Fruit fly (Drosophila melanogaster): Measurements from ENCODE around the gene CrzR.

CrzR gene

DNA sequence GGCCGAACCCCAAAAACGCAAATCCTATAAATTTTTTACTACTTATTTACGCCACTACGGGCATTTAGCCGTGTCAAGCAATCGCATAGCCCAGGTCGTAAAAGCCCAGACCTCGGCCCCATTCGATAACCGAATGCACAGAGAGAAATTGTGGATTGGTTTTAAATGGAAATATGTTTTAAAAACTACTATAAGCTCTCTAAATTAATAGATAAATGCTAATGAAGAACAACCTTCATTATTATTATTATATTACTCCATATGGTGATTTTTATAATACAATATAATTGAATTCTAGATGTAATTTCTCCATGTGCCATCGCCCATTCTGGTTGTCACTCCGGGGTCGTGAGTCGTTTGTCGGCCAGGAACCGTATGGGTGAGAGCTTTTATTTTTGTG is 45.4 kb downstream of the CrzR start:
- TF ChIP-seq ss (GFP tag; optimal IDR thresholded peaks at IDR 0.05) (no peak), CG16779 (tag; optimal IDR thresholded peaks at IDR 0.05) (no peak), dac (GFP tag; optimal IDR thresholded peaks at IDR 0.05) (no peak), Sox15 (GFP tag; optimal IDR thresholded peaks at IDR 0.05) (no peak), Blimp-1 (GFP tag; optimal IDR thresholded peaks at IDR 0.05) (no peak), Ets21C (GFP tag; optimal IDR thresholded peaks at IDR 0.05) (no peak), topi (GFP tag; optimal IDR thresholded peaks at IDR 0.05) (no peak), CG6792 (GFP tag; optimal IDR thresholded peaks at IDR 0.05) (no peak), CG11294 (GFP tag; IDR thresholded peaks at IDR 0.05) (no peak), CG11902 (GFP tag; optimal IDR thresholded peaks at IDR 0.05) (no peak), lz (GFP tag; optimal IDR thresholded peaks at IDR 0.05) (no peak), CG6276 (GFP tag; optimal IDR thresholded peaks at IDR 0.05) (no peak), Hr38 (GFP tag; optimal IDR thresholded peaks at IDR 0.05) (no peak), CG32006 (GFP tag; optimal IDR thresholded peaks at IDR 0.05) (no peak), Hr4 (GFP tag; optimal IDR thresholded peaks at IDR 0.05) (no peak)

DNA sequence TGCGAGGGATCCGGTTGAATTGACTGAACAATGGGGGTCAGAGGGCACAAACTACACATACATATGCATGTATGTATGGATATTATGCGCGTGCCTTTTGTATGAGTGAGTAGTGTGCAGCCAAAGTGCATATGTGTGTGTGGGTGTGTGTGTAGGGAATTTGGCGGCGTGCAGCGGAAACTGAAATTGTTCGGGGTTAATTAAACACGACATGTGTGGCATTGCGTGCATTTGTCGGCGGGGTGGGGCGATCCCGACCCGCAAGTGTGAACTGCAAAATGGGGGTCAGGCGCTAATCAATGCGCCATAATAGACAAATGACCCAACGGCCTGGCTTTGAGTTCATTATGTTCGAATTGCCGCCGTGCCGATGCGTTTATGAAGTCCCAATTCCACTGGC is 53.3 kb downstream of the CrzR start:
- no peak for TF ChIP-seq svp (GFP tag)
- TF ChIP-seq fd59A (GFP tag; optimal IDR thresholded peaks at IDR 0.05) = no peak
- TF ChIP-seq dsx (GFP tag; optimal IDR thresholded peaks at IDR 0.05; ENCODE audit: poor library complexity, severe bottlenecking) = no peak
- TF ChIP-seq CG15336 (GFP tag; IDR thresholded peaks at IDR 0.05) = no peak
- TF ChIP-seq eg (GFP tag; IDR thresholded peaks at IDR 0.05) = no peak
- TF ChIP-seq CG10631 (GFP tag; optimal IDR thresholded peaks at IDR 0.05) = no peak
- TF ChIP-seq CG34406 (GFP tag; optimal IDR thresholded peaks at IDR 0.05) = no peak
- no peak for TF ChIP-seq spab (GFP tag; optimal IDR thresholded peaks at IDR 0.05)

DNA sequence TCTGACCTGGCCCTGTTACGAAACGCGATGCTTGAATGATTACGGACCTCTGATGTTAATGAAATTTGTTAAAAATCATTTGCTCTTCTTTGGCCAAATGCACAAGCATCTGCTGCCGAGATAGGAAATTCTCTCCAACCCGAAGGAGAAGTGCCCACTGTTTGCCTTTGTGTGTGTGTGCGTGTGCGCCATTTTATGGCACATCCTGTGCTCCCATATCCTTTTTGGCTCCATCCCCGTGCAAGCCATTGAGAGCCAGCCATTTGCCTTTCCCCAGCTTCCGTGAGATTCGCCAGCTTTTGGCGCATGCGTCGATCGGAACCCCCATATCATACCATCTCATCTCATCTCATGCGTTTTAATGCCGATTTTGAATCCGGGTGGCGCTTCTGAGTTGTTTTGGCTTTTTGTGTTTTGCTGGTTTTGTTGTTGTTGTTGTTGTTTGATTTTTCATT is 55.2 kb downstream of the CrzR start, which contains the start of gene CG4328:
Gene CG4328 (minus strand): TSS at position 51 of the 455 bp plus-strand sequence.
- TF ChIP-seq cyc (GFP tag; optimal IDR thresholded peaks at IDR 0.05) = no peak
- no peak for TF ChIP-seq Smox (GFP tag; optimal IDR thresholded peaks at IDR 0.05)
- no peak for TF ChIP-seq Blimp-1 (GFP tag; optimal IDR thresholded peaks at IDR 0.05)
- TF ChIP-seq Hr4 (GFP tag; optimal IDR thresholded peaks at IDR 0.05) = no peak
- TF ChIP-seq CG6854 (GFP tag; optimal IDR thresholded peaks at IDR 0.05) = no peak
- TF ChIP-seq pdm3 (GFP tag; optimal IDR thresholded peaks at IDR 0.05) = no peak
- no peak for TF ChIP-seq CG32006 (GFP tag; optimal IDR thresholded peaks at IDR 0.05)
- no peak for TF ChIP-seq lz (GFP tag; optimal IDR thresholded peaks at IDR 0.05)
- no peak for TF ChIP-seq Hr39 (GFP tag; optimal IDR thresholded peaks at IDR 0.05)
- TF ChIP-seq vri (GFP tag; optimal IDR thresholded peaks at IDR 0.05) = no peak
- no peak for TF ChIP-seq CG34406 (GFP tag; optimal IDR thresholded peaks at IDR 0.05)
- no peak for TF ChIP-seq CG11294 (GFP tag; IDR thresholded peaks at IDR 0.05)
- no peak for TF ChIP-seq Lpt (GFP tag; optimal IDR thresholded peaks at IDR 0.05)
- no peak for TF ChIP-seq CG8119 (GFP tag; IDR thresholded peaks at IDR 0.05)
- no peak for TF ChIP-seq OdsH (GFP tag; optimal IDR thresholded peaks at IDR 0.05)
- no peak for TF ChIP-seq spab (GFP tag; optimal IDR thresholded peaks at IDR 0.05)

DNA sequence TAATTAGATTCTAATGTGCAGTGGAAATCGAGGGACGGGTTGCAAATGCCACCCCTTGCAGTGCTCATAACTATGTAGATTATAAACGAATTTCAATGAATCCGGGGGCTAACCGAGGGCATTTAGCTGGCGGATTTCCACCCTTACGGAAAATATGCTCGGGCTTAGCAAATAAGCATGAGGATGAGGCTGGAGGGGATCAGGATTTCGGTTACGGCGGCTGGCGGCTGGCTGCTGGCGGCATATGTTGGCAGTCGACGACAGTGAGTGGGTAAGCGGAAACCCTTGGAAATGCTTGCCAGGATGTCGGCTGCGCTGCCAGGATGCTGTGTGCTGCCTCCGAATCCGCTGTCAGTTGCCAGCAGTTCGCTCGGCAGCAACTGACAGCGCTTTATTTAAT is 56.7 kb downstream of the CrzR start:
- TF ChIP-seq CG4318 (GFP tag; optimal IDR thresholded peaks at IDR 0.05) (no peak), CG34406 (GFP tag; optimal IDR thresholded peaks at IDR 0.05) (no peak), CG31627 (GFP tag; optimal IDR thresholded peaks at IDR 0.05) (no peak), Hr39 (GFP tag; optimal IDR thresholded peaks at IDR 0.05) (no peak), pdm3 (GFP tag; optimal IDR thresholded peaks at IDR 0.05) (no peak), CG3919 (GFP tag; optimal IDR thresholded peaks at IDR 0.05) (no peak), CG10631 (GFP tag; optimal IDR thresholded peaks at IDR 0.05) (no peak), dac (GFP tag; optimal IDR thresholded peaks at IDR 0.05) (no peak), Hr4 (GFP tag; optimal IDR thresholded peaks at IDR 0.05) (no peak), eg (GFP tag; IDR thresholded peaks at IDR 0.05) (no peak), Gug (GFP tag; IDR thresholded peaks at IDR 0.05) (no peak), lz (GFP tag; optimal IDR thresholded peaks at IDR 0.05) (no peak), Sox102F (GFP tag; optimal IDR thresholded peaks at IDR 0.05) (no peak)
